Fruit fly (Drosophila melanogaster) whole organism: ENCODE data around the gene CG10565.

ENCODE experiments used
- CG8478 ChIP-seq: fragments of >200 bp; optimal IDR thresholded peaks from 2 replicates; lab custom pipeline; 2018; ENCODE audit warnings: inconsistent platforms
- EcR ChIP-seq, 2 experiments: fragments of >200 bp; optimal IDR thresholded peaks; 2 replicates each; lab custom pipeline; 2017; ENCODE audit warnings: missing biosample characterization in 2 of 2, missing genetic modification characterization in 2 of 2, missing genetic modification reagents in 2 of 2
- psq ChIP-seq: fragments of >200 bp; optimal IDR thresholded peaks from 2 replicates; lab custom pipeline; 2017
- usp ChIP-seq: fragments of >200 bp; optimal IDR thresholded peaks from 2 replicates; lab custom pipeline; 2017; ENCODE audit warnings: missing biosample characterization, missing genetic modification characterization, mixed read lengths

dm6 chr3L:21108454-21108853 lies 27.7 kb downstream of the CG10565 start:
- TF ChIP-seq usp (no peak), EcR (GFP tag; optimal IDR thresholded peaks at IDR 0.05; lab: Kevin White, UChicago) (no peak), psq (lab: Kevin White, UChicago) (no peak), CG8478 (lab: Kevin White, UChicago) (no peak)
